Worm (Caenorhabditis elegans): ENCODE data around the gene F11D5.6.

Gene F11D5.6

DNA sequence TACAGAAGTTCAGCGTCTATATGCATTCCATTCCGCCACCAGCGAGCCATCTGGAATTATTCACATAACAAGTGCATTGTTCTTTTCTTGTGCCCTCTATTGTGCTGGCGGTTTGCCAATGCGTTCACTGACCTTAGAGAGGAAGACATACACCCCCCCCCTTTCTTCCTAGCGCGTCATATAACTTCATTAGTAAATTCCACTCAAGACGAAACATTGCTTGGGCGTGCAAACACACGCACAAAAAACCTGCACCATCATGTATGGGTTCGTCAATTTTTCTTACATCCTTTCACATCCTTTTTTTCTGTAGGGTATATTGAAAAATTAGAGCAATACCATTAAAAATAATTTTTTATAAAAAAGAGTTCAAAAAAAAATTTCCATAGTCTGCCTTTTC is 25.5 kb upstream of the F11D5.6 start, which contains the start of gene ZK816.1 (continued):
- no peak for TF ChIP-seq F52B5.7 (tag; optimal IDR thresholded peaks at IDR 0.05)
- TF ChIP-seq B0019.2 (GFP tag; conservative IDR thresholded peaks at IDR 0.05): no peak

DNA sequence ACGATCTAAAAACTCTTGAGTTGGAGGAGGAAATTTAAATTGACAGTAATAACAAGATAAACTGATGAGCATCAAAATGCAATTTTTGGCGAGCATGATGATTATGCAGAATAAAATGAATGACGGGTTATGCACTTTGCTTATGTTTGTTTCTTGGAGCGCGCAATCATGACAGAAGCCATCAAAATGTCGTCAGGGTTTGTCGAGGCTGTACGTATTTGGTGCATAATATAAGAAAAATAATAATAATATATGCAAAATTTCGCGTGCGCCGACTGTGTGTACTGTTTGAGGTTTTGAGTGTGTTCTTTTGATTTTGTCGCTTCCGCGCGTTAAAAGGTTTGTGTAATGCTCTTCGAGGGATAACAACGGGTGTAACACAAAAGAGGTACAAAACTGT is 24.2 kb upstream of the F11D5.6 start, which contains the start of gene nspg-4:
Gene nspg-4 (minus strand): TSS at position 101 of the 400 bp plus-strand sequence.
- TF ChIP-seq snpc-4 (GFP tag; optimal IDR thresholded peaks at IDR 0.05): no peak
- no peak for TF ChIP-seq snpc-4 (tag; optimal IDR thresholded peaks at IDR 0.05)
- TF ChIP-seq ztf-26 (tag; optimal IDR thresholded peaks at IDR 0.05): no peak
- no peak for TF ChIP-seq D2030.7 (GFP tag; IDR thresholded peaks at IDR 0.05)
- TF ChIP-seq ztf-25 (GFP tag; IDR thresholded peaks at IDR 0.05): no peak
- TF ChIP-seq B0336.3 (GFP tag; IDR thresholded peaks at IDR 0.05): no peak
- no peak for TF ChIP-seq akir-1 (GFP tag; optimal IDR thresholded peaks at IDR 0.05)
- no peak for TF ChIP-seq zim-3 (tag; optimal IDR thresholded peaks at IDR 0.05)
- no peak for TF ChIP-seq pbrm-1 (GFP tag; IDR thresholded peaks at IDR 0.05)
- TF ChIP-seq ccch-3 (GFP tag; optimal IDR thresholded peaks at IDR 0.05): no peak
- TF ChIP-seq sptf-2 (GFP tag; optimal IDR thresholded peaks at IDR 0.05): no peak
- no peak for TF ChIP-seq mcd-1 (GFP tag; IDR thresholded peaks at IDR 0.05)
- TF ChIP-seq madf-10 (tag; optimal IDR thresholded peaks at IDR 0.05): no peak
- TF ChIP-seq ztf-3 (GFP tag; optimal IDR thresholded peaks at IDR 0.05): no peak
- no peak for TF ChIP-seq nfya-1 (tag; optimal IDR thresholded peaks at IDR 0.05; ENCODE audit: borderline replicate concordance, insufficient read depth)
- no peak for TF ChIP-seq ceh-40 (GFP tag; IDR thresholded peaks at IDR 0.05)

DNA sequence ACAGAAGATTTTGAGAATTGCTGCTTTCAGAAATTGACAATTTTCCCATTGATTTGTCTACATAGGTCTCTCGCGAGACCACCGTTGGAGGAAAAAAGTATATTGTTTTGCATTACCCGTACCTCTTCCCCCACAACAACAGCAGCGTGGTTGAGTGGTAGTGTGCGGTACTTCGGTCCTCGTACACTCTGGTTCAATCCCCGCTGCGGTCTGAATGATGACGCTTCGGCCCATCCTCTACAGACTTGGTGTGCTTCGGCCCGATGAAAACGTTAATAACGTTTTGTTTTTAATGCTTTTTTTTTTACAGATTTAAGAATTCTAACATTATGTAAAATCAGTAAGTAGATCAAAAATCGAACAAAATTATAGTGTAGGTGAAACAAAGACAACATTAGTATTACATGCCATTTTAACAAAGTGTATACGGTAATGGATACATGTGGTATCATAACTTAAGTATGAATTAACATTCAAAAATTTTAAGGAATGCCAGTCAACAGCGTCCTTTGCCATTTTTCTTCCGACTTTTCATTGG is 21.9 kb upstream of the F11D5.6 start, which contains the start of gene ZK816.3:
Gene ZK816.3 (plus strand): TSS at position 488 of the 538 bp plus-strand sequence.
- TF ChIP-seq F23B12.7 (tag; optimal IDR thresholded peaks at IDR 0.05; ENCODE audit: insufficient read depth) (no peak), ceh-91 (GFP tag; IDR thresholded peaks at IDR 0.05) (no peak), dox-1 (GFP tag; IDR thresholded peaks at IDR 0.05) (peak; percentile 64; the same call in 1 of the 2 replicates), nhr-80 (tag; optimal IDR thresholded peaks at IDR 0.05) (peak; percentile 7), mxl-1 (tag; optimal IDR thresholded peaks at IDR 0.05) (peak; percentile 2), somi-1 (GFP tag; optimal IDR thresholded peaks at IDR 0.05) (no peak), F52B5.7 (tag; optimal IDR thresholded peaks at IDR 0.05) (peak; percentile 5), hrde-1 (tag; optimal IDR thresholded peaks at IDR 0.05; ENCODE audit: borderline replicate concordance) (no peak), hmg-1.2 (GFP tag; IDR thresholded peaks at IDR 0.05) (peak; percentile 51), madf-10 (tag; optimal IDR thresholded peaks at IDR 0.05) (peak; percentile 47), attf-5 (GFP tag; optimal IDR thresholded peaks at IDR 0.05) (no peak), ets-4 (GFP tag; optimal IDR thresholded peaks at IDR 0.05) (no peak), let-607 (tag; optimal IDR thresholded peaks at IDR 0.05) (no peak), ceh-27 (GFP tag; optimal IDR thresholded peaks at IDR 0.05) (peak; percentile 78), B0261.1 (tag; optimal IDR thresholded peaks at IDR 0.05) (peak; percentile 64), nfya-2 (GFP tag; IDR thresholded peaks at IDR 0.05) (no peak), T07F8.4 (tag; optimal IDR thresholded peaks at IDR 0.05) (no peak), lsy-27 (tag; optimal IDR thresholded peaks at IDR 0.05; ENCODE audit: borderline replicate concordance, insufficient read depth) (no peak), snpc-3.4 (tag; optimal IDR thresholded peaks at IDR 0.05) (peak; percentile 3), madf-3 (GFP tag; IDR thresholded peaks at IDR 0.05) (no peak), chd-7 (tag; optimal IDR thresholded peaks at IDR 0.05) (no peak), mes-4 (tag; optimal IDR thresholded peaks at IDR 0.05) (peak; percentile 4), lsl-1 (GFP tag; optimal IDR thresholded peaks at IDR 0.05) (no peak), Y53G8AR.9 (GFP tag; conservative IDR thresholded peaks at IDR 0.05) (0 out of 2 replicates have a peak, but pooled peaks have one; percentile 27), nhr-27 (tag; optimal IDR thresholded peaks at IDR 0.05) (no peak), Y56A3A.18 (GFP tag; IDR thresholded peaks at IDR 0.05) (0 out of 2 replicates have a peak, but pooled peaks have one; percentile 66), F57A8.1 (GFP tag; optimal IDR thresholded peaks at IDR 0.05) (no peak), pbrm-1 (GFP tag; IDR thresholded peaks at IDR 0.05) (peak; percentile 55; the same call in 1 of the 2 replicates), rcor-1 (GFP tag; IDR thresholded peaks at IDR 0.05) (peak; percentile 69), sptf-2 (GFP tag; optimal IDR thresholded peaks at IDR 0.05) (no peak)
